In genomic region chrIV:3694638-3695037, ce11 we compare ENCODE assay signal across 3 worm cellular contexts.
TF ChIP-seq lines count a peak whose summit lies in the region.

Gene taf-6.2 (minus strand): TSS chrIV:3694733.
Gene Y37E11AL.3 (plus strand): TSS chrIV:3694935.

TF ChIP-seq in whole organism, L1 larva, 84 proteins besides CTCF, POLR2A, EP300 and RAD21 (continued from another document and continues in another):
- no peak for TF ChIP-seq lin-39 (tag; optimal IDR thresholded peaks at IDR 0.05; lab: Kevin White, UChicago)
- no peak for TF ChIP-seq tlp-1 (tag; optimal IDR thresholded peaks at IDR 0.05; lab: Kevin White, UChicago)
- no peak for TF ChIP-seq nhr-28 (tag; optimal IDR thresholded peaks at IDR 0.05; lab: Kevin White, UChicago)
- TF ChIP-seq isw-1 (GFP tag; IDR thresholded peaks at IDR 0.05; lab: Robert Waterston, UW), result peak; percentile 37; the same call in 1 of the 2 replicates
- TF ChIP-seq unc-30 (tag; optimal IDR thresholded peaks at IDR 0.05; lab: Kevin White, UChicago), result no peak
- TF ChIP-seq unc-130 (tag; optimal IDR thresholded peaks at IDR 0.05; lab: Kevin White, UChicago), result peak; percentile 61
- TF ChIP-seq ztf-4 (tag; optimal IDR thresholded peaks at IDR 0.05; lab: Kevin White, UChicago), result no peak
- peak; percentile 67 for TF ChIP-seq xbp-1 (tag; optimal IDR thresholded peaks at IDR 0.05; lab: Kevin White, UChicago)
- TF ChIP-seq swsn-7 (tag; optimal IDR thresholded peaks at IDR 0.05; lab: Kevin White, UChicago), result peak; percentile 49
- TF ChIP-seq ceh-88 (GFP tag; IDR thresholded peaks at IDR 0.05; lab: Robert Waterston, UW), result no peak
- no peak for TF ChIP-seq nhr-11 (tag; optimal IDR thresholded peaks at IDR 0.05; lab: Kevin White, UChicago)
- TF ChIP-seq lir-3 (tag; optimal IDR thresholded peaks at IDR 0.05; lab: Kevin White, UChicago; ENCODE audit: poor library complexity), result no peak
- peak; percentile 41 for TF ChIP-seq nhr-90 (tag; optimal IDR thresholded peaks at IDR 0.05; lab: Kevin White, UChicago; ENCODE audit: poor library complexity)
- TF ChIP-seq nhr-20 (tag; optimal IDR thresholded peaks at IDR 0.05; lab: Kevin White, UChicago), result no peak
- no peak for TF ChIP-seq jun-1 (tag; optimal IDR thresholded peaks at IDR 0.05; lab: Kevin White, UChicago)
- TF ChIP-seq F16B12.6 (tag; optimal IDR thresholded peaks at IDR 0.05; lab: Kevin White, UChicago), result peak; percentile 52
- no peak for TF ChIP-seq ceh-63 (GFP tag; optimal IDR thresholded peaks at IDR 0.05; lab: Kevin White, UChicago)
- TF ChIP-seq dsc-1 (tag; optimal IDR thresholded peaks at IDR 0.05; lab: Kevin White, UChicago), result peak; percentile 62
- peak; percentile 85 to 92 (median 91) for TF ChIP-seq dpl-1 (GFP tag; optimal IDR thresholded peaks at IDR 0.05; lab: Kevin White, UChicago)
- no peak for TF ChIP-seq lin-14 (GFP tag; optimal IDR thresholded peaks at IDR 0.05; lab: Kevin White, UChicago)
- TF ChIP-seq tbx-2 (tag; optimal IDR thresholded peaks at IDR 0.05; lab: Kevin White, UChicago), result peak; percentile 58
- TF ChIP-seq egl-27 (tag; optimal IDR thresholded peaks at IDR 0.05; lab: Kevin White, UChicago), result no peak
- no peak for TF ChIP-seq ceh-8 (GFP tag; optimal IDR thresholded peaks at IDR 0.05; lab: Kevin White, UChicago)
- TF ChIP-seq sptf-1 (tag; optimal IDR thresholded peaks at IDR 0.05; lab: Kevin White, UChicago), result no peak
- no peak for TF ChIP-seq efl-3 (GFP tag; optimal IDR thresholded peaks at IDR 0.05; lab: Kevin White, UChicago)
- TF ChIP-seq lin-13 (GFP tag; optimal IDR thresholded peaks at IDR 0.05; lab: Kevin White, UChicago), result no peak
- TF ChIP-seq mdl-1 (tag; optimal IDR thresholded peaks at IDR 0.05; lab: Kevin White, UChicago), result peak in 1 of 2 experiments; percentile 28
- peak; percentile 12 for TF ChIP-seq fkh-4 (tag; optimal IDR thresholded peaks at IDR 0.05; lab: Kevin White, UChicago; ENCODE audit: borderline replicate concordance)
- no peak for TF ChIP-seq grh-1 (GFP tag; IDR thresholded peaks at IDR 0.05; lab: Robert Waterston, UW)
- peak; percentile 43 for TF ChIP-seq nhr-85 (tag; lab: Kevin White, UChicago)
- no peak for TF ChIP-seq sox-4 (tag; optimal IDR thresholded peaks at IDR 0.05; lab: Kevin White, UChicago)
- peak; percentile 18 for TF ChIP-seq skn-1 (tag; optimal IDR thresholded peaks at IDR 0.05; lab: Kevin White, UChicago)
- TF ChIP-seq C04F5.9 (tag; optimal IDR thresholded peaks at IDR 0.05; lab: Kevin White, UChicago), result peak; percentile 19
- no peak for TF ChIP-seq ceh-90 (tag; optimal IDR thresholded peaks at IDR 0.05; lab: Kevin White, UChicago)
- no peak for TF ChIP-seq mef-2 (tag; optimal IDR thresholded peaks at IDR 0.05; lab: Kevin White, UChicago)
- TF ChIP-seq hlh-17 (GFP tag; optimal IDR thresholded peaks at IDR 0.05; lab: Kevin White, UChicago; ENCODE audit: borderline replicate concordance), result no peak
- peak; percentile 5 for TF ChIP-seq fkh-8 (tag; optimal IDR thresholded peaks at IDR 0.05; lab: Kevin White, UChicago)
- no peak for TF ChIP-seq zip-4 (GFP tag; optimal IDR thresholded peaks at IDR 0.05; lab: Kevin White, UChicago)
- TF ChIP-seq pag-3 (tag; optimal IDR thresholded peaks at IDR 0.05; lab: Kevin White, UChicago; ENCODE audit: borderline replicate concordance, insufficient read depth), result no peak
- TF ChIP-seq lin-35 (GFP tag; optimal IDR thresholded peaks at IDR 0.05; lab: Kevin White, UChicago), result peak; percentile 90 to 96
- TF ChIP-seq pqm-1 (tag; optimal IDR thresholded peaks at IDR 0.05; lab: Kevin White, UChicago), result no peak
- no peak for TF ChIP-seq hlh-4 (tag; optimal IDR thresholded peaks at IDR 0.05; lab: Kevin White, UChicago)
- TF ChIP-seq ama-1 (optimal IDR thresholded peaks at IDR 0.05; lab: Kevin White, UChicago), result no peak
- no peak for TF ChIP-seq nhr-71 (tag; optimal IDR thresholded peaks at IDR 0.05; lab: Kevin White, UChicago)

TF ChIP-seq in whole organism, L2 larva, 48 proteins besides CTCF, POLR2A, EP300 and RAD21 (continued from another document):
- no peak for TF ChIP-seq nhr-10 (tag; optimal IDR thresholded peaks at IDR 0.05; lab: Kevin White, UChicago)
- no peak for TF ChIP-seq egl-27 (tag; optimal IDR thresholded peaks at IDR 0.05; lab: Kevin White, UChicago)
- TF ChIP-seq mbf-1 (tag; optimal IDR thresholded peaks at IDR 0.05; lab: Kevin White, UChicago), result no peak
- peak; percentile 43 for TF ChIP-seq lin-11 (tag; optimal IDR thresholded peaks at IDR 0.05; lab: Kevin White, UChicago)
- no peak for TF ChIP-seq ztf-11 (tag; optimal IDR thresholded peaks at IDR 0.05; lab: Kevin White, UChicago)
- TF ChIP-seq unc-62 (GFP tag; optimal IDR thresholded peaks at IDR 0.05; lab: Kevin White, UChicago), result no peak
- TF ChIP-seq aly-2 (tag; optimal IDR thresholded peaks at IDR 0.05; lab: Kevin White, UChicago), result no peak
- TF ChIP-seq nhr-23 (tag; optimal IDR thresholded peaks at IDR 0.05; lab: Kevin White, UChicago), result no peak

TF ChIP-seq in whole organism, L4 larva, 104 proteins besides CTCF, POLR2A, EP300 and RAD21 (continued from another document):
- TF ChIP-seq daf-19 (GFP tag; conservative IDR thresholded peaks at IDR 0.05; lab: Robert Waterston, UW), result no peak
- TF ChIP-seq aly-2 (tag; optimal IDR thresholded peaks at IDR 0.05; lab: Kevin White, UChicago), result no peak
- TF ChIP-seq zag-1 (tag; optimal IDR thresholded peaks at IDR 0.05; lab: Kevin White, UChicago), result no peak
- TF ChIP-seq zip-11 (GFP tag; IDR thresholded peaks at IDR 0.05; lab: Robert Waterston, UW), result no peak
- TF ChIP-seq attf-4 (tag; optimal IDR thresholded peaks at IDR 0.05; lab: Kevin White, UChicago), result no peak
- no peak for TF ChIP-seq nhr-10 (tag; optimal IDR thresholded peaks at IDR 0.05; lab: Kevin White, UChicago)
- TF ChIP-seq snpc-1.2 (GFP tag; IDR thresholded peaks at IDR 0.05; lab: Robert Waterston, UW), result no peak
- TF ChIP-seq ama-1 (optimal IDR thresholded peaks at IDR 0.05; lab: Kevin White, UChicago), result no peak
- peak; percentile 29 for TF ChIP-seq aha-1 (tag; lab: Kevin White, UChicago)
- no peak for TF ChIP-seq pqm-1 (tag; optimal IDR thresholded peaks at IDR 0.05; lab: Kevin White, UChicago)
- no peak for TF ChIP-seq spr-3 (GFP tag; optimal IDR thresholded peaks at IDR 0.05; lab: Kevin White, UChicago)
- no peak for TF ChIP-seq hlh-11 (tag; optimal IDR thresholded peaks at IDR 0.05; lab: Kevin White, UChicago)
- TF ChIP-seq nhr-11 (tag; optimal IDR thresholded peaks at IDR 0.05; lab: Kevin White, UChicago), result peak; percentile 21
- TF ChIP-seq lsy-2 (tag; optimal IDR thresholded peaks at IDR 0.05; lab: Kevin White, UChicago), result peak in 1 of 2 experiments; percentile 66
- TF ChIP-seq nhr-48 (tag; optimal IDR thresholded peaks at IDR 0.05; lab: Kevin White, UChicago), result no peak
- no peak for TF ChIP-seq egl-43 (GFP tag; IDR thresholded peaks at IDR 0.05; lab: Robert Waterston, UW)
- TF ChIP-seq F49E8.2 (tag; optimal IDR thresholded peaks at IDR 0.05; lab: Kevin White, UChicago; ENCODE audit: borderline replicate concordance), result no peak
- TF ChIP-seq fkh-10 (GFP tag; optimal IDR thresholded peaks at IDR 0.05; lab: Kevin White, UChicago), result peak; percentile 14
- no peak for TF ChIP-seq jun-1 (tag; optimal IDR thresholded peaks at IDR 0.05; lab: Kevin White, UChicago)
- no peak for TF ChIP-seq mdt-29 (GFP tag; IDR thresholded peaks at IDR 0.05; lab: Robert Waterston, UW)
- no peak for TF ChIP-seq spr-1 (tag; optimal IDR thresholded peaks at IDR 0.05; lab: Kevin White, UChicago)
- no peak for TF ChIP-seq sdz-12 (GFP tag; optimal IDR thresholded peaks at IDR 0.05; lab: Kevin White, UChicago)
- no peak for TF ChIP-seq R02D3.7 (tag; optimal IDR thresholded peaks at IDR 0.05; lab: Kevin White, UChicago)
- no peak for TF ChIP-seq ces-1 (GFP tag; optimal IDR thresholded peaks at IDR 0.05; lab: Kevin White, UChicago)
- TF ChIP-seq nhr-102 (tag; optimal IDR thresholded peaks at IDR 0.05; lab: Kevin White, UChicago), result no peak
- no peak for TF ChIP-seq lin-1 (GFP tag; IDR thresholded peaks at IDR 0.05; lab: Robert Waterston, UW)
- TF ChIP-seq vab-7 (GFP tag; IDR thresholded peaks at IDR 0.05; lab: Robert Waterston, UW), result no peak
- no peak for TF ChIP-seq lin-13 (GFP tag; optimal IDR thresholded peaks at IDR 0.05; lab: Kevin White, UChicago)
- no peak for TF ChIP-seq nhr-77 (tag; optimal IDR thresholded peaks at IDR 0.05; lab: Kevin White, UChicago)
- no peak for TF ChIP-seq F10B5.3 (tag; optimal IDR thresholded peaks at IDR 0.05; lab: Kevin White, UChicago)
- TF ChIP-seq ceh-28 (tag; optimal IDR thresholded peaks at IDR 0.05; lab: Kevin White, UChicago), result no peak
- no peak for TF ChIP-seq T20F7.1 (GFP tag; optimal IDR thresholded peaks at IDR 0.05; lab: Kevin White, UChicago)
- TF ChIP-seq lir-3 (tag; optimal IDR thresholded peaks at IDR 0.05; lab: Kevin White, UChicago), result no peak
- TF ChIP-seq Y75B8A.6 (GFP tag; IDR thresholded peaks at IDR 0.05; lab: Robert Waterston, UW), result no peak
- no peak for TF ChIP-seq Y5F2A.4 (GFP tag; optimal IDR thresholded peaks at IDR 0.05; lab: Kevin White, UChicago)
- no peak for TF ChIP-seq ceh-32 (tag; optimal IDR thresholded peaks at IDR 0.05; lab: Kevin White, UChicago; ENCODE audit: poor library complexity)
- no peak for TF ChIP-seq duxl-1 (tag; optimal IDR thresholded peaks at IDR 0.05; lab: Kevin White, UChicago; ENCODE audit: poor library complexity)
- TF ChIP-seq mxl-2 (GFP tag; conservative IDR thresholded peaks at IDR 0.05; lab: Robert Waterston, UW), result no peak
- no peak for TF ChIP-seq saeg-2 (GFP tag; IDR thresholded peaks at IDR 0.05; lab: Robert Waterston, UW)
- TF ChIP-seq unc-39 (tag; optimal IDR thresholded peaks at IDR 0.05; lab: Kevin White, UChicago), result no peak
- TF ChIP-seq tra-1 (GFP tag; IDR thresholded peaks at IDR 0.05; lab: Robert Waterston, UW), result no peak
- no peak for TF ChIP-seq hmg-1.1 (GFP tag; IDR thresholded peaks at IDR 0.05; lab: Robert Waterston, UW)
- TF ChIP-seq lim-7 (GFP tag; IDR thresholded peaks at IDR 0.05; lab: Robert Waterston, UW), result no peak
- TF ChIP-seq lin-15B (tag; optimal IDR thresholded peaks at IDR 0.05; lab: Kevin White, UChicago), result no peak
- TF ChIP-seq madf-9 (GFP tag; conservative IDR thresholded peaks at IDR 0.05; lab: Robert Waterston, UW), result no peak
- TF ChIP-seq madf-5 (GFP tag; IDR thresholded peaks at IDR 0.05; lab: Robert Waterston, UW), result no peak
- no peak for TF ChIP-seq ceh-44 (GFP tag; IDR thresholded peaks at IDR 0.05; lab: Robert Waterston, UW)
- TF ChIP-seq zfp-3 (GFP tag; conservative IDR thresholded peaks at IDR 0.05; lab: Robert Waterston, UW), result no peak
- no peak for TF ChIP-seq nhr-41 (GFP tag; IDR thresholded peaks at IDR 0.05; lab: Robert Waterston, UW)
TF ChIP-seq in whole organism, L4 larva: peak in this region for 12.
